Fruit fly (Drosophila melanogaster) whole organism, embryonic: ENCODE data around the gene CecA1.
A peak's percentile ranks its signal among the peaks of the same experiment; 100 is the strongest.

Source experiments
- Atf3 ChIP-seq: fragments of 200-800 bp; sonication (Bioruptor generic); optimal IDR thresholded peaks from 3 replicates; lab custom pipeline; 2016; ENCODE audit warnings: missing biosample characterization, missing genetic modification characterization
- Bgb ChIP-seq: fragments of 200-800 bp; sonication (Bioruptor generic); IDR thresholded peaks from 2 replicates; pipeline ENCODE4 v1.3.6; 2022; ENCODE audit warnings: missing biosample characterization, missing genetic modification characterization; ENCODE audit not compliant: partially characterized antibody
- CG10979 ChIP-seq: fragments of 200-800 bp; sonication (Bioruptor generic); optimal IDR thresholded peaks from 2 replicates; lab custom pipeline; 2018; ENCODE audit warnings: missing biosample characterization, mild to moderate bottlenecking, missing genetic modification characterization, moderate library complexity
- CG11093 ChIP-seq: fragments of 200-800 bp; sonication (Bioruptor generic); IDR thresholded peaks from 3 replicates; pipeline ENCODE4 v1.3.6; 2022; ENCODE audit warnings: missing biosample characterization, missing genetic modification characterization
- CG11456 ChIP-seq: fragments of 200-800 bp; sonication (Bioruptor generic); IDR thresholded peaks from 3 replicates; pipeline ENCODE4 v1.3.6; 2022; ENCODE audit warnings: missing biosample characterization, missing genetic modification characterization
- CG11560 ChIP-seq: fragments of 200-800 bp; sonication (Bioruptor generic); IDR thresholded peaks from 3 replicates; pipeline ENCODE4 v1.3.6; 2022; ENCODE audit warnings: missing biosample characterization, missing genetic modification characterization
- CG11695 ChIP-seq: fragments of 200-800 bp; sonication (Bioruptor generic); IDR thresholded peaks from 3 replicates; pipeline ENCODE4 v1.3.6; 2022; ENCODE audit warnings: missing biosample characterization, missing genetic modification characterization
- CG12659 ChIP-seq: fragments of 200-800 bp; sonication (Bioruptor generic); optimal IDR thresholded peaks from 3 replicates; lab custom pipeline; 2017; ENCODE audit warnings: mild to moderate bottlenecking, missing biosample characterization, missing genetic modification reagents, missing genetic modification characterization
- CG13123 ChIP-seq: fragments of 200-800 bp; sonication (Bioruptor generic); optimal IDR thresholded peaks from 2 replicates; lab custom pipeline; 2016; ENCODE audit warnings: missing biosample characterization, missing genetic modification characterization
- CG13775 ChIP-seq: fragments of 200-800 bp; sonication (Bioruptor generic); optimal IDR thresholded peaks from 3 replicates; lab custom pipeline; 2017; ENCODE audit warnings: missing biosample characterization, mild to moderate bottlenecking, missing genetic modification characterization
- CG14860 ChIP-seq: fragments of 200-800 bp; sonication (Bioruptor generic); IDR thresholded peaks from 3 replicates; pipeline ENCODE4 v1.3.6; 2022; ENCODE audit warnings: missing biosample characterization, missing genetic modification characterization; ENCODE audit not compliant: partially characterized antibody
- CG2875 ChIP-seq: fragments of 200-800 bp; sonication (Bioruptor generic); optimal IDR thresholded peaks from 2 replicates; lab custom pipeline; 2017; ENCODE audit warnings: missing biosample characterization, mild to moderate bottlenecking, missing genetic modification characterization, missing genetic modification reagents
- CG31388 ChIP-seq: fragments of 200-800 bp; sonication (Bioruptor generic); optimal IDR thresholded peaks from 2 replicates; lab custom pipeline; 2016; ENCODE audit warnings: missing biosample characterization, missing genetic modification characterization
- CG3163 ChIP-seq: fragments of 200-800 bp; sonication (Bioruptor generic); optimal IDR thresholded peaks from 3 replicates; lab custom pipeline; 2016; ENCODE audit warnings: missing biosample characterization, missing genetic modification characterization
- CG6272 ChIP-seq: fragments of 200-800 bp; sonication (Bioruptor generic); IDR thresholded peaks from 2 replicates; pipeline ENCODE4 v1.3.6; 2022; ENCODE audit warnings: missing biosample characterization, missing genetic modification characterization
- CG7963 ChIP-seq: fragments of 200-800 bp; sonication (Bioruptor generic); IDR thresholded peaks from 3 replicates; pipeline ENCODE4 v1.3.6; 2022; ENCODE audit warnings: missing biosample characterization, missing genetic modification characterization; ENCODE audit not compliant: partially characterized antibody
- CG8290 ChIP-seq, 3 experiments: fragments of 200-800 bp; sonication (Bioruptor generic); optimal IDR thresholded peaks; 2 replicates each; lab custom pipeline; 2016 to 2019; ENCODE audit warnings: missing biosample characterization in 3 of 3, missing genetic modification characterization in 3 of 3, mild to moderate bottlenecking in 2 of 3, moderate library complexity in 1 of 3
- CG8944 ChIP-seq: fragments of 200-800 bp; sonication (Bioruptor generic); optimal IDR thresholded peaks from 3 replicates; lab custom pipeline; 2016; ENCODE audit warnings: missing biosample characterization, missing genetic modification characterization
- CG9817 ChIP-seq: fragments of 200-800 bp; sonication (Bioruptor generic); optimal IDR thresholded peaks from 2 replicates; lab custom pipeline; 2018; ENCODE audit warnings: missing biosample characterization, mild to moderate bottlenecking, missing genetic modification characterization, moderate library complexity
- D19A ChIP-seq: fragments of 200-800 bp; optimal IDR thresholded peaks from 3 replicates; lab custom pipeline; 2019; ENCODE audit warnings: missing biosample characterization, mild to moderate bottlenecking, missing genetic modification characterization, moderate library complexity
- D19B ChIP-seq: fragments of 200-800 bp; sonication (Bioruptor generic); optimal IDR thresholded peaks from 2 replicates; lab custom pipeline; 2017; ENCODE audit warnings: missing biosample characterization, mild to moderate bottlenecking, missing genetic modification characterization
- Dp ChIP-seq: fragments of 200-800 bp; sonication (Bioruptor generic); optimal IDR thresholded peaks from 2 replicates; lab custom pipeline; 2018; ENCODE audit warnings: missing biosample characterization, mild to moderate bottlenecking, missing genetic modification characterization, moderate library complexity
- Elba2 ChIP-seq: fragments of 200-800 bp; sonication (Bioruptor generic); optimal IDR thresholded peaks from 3 replicates; lab custom pipeline; 2016; ENCODE audit warnings: missing biosample characterization, missing genetic modification characterization
- Hr39 ChIP-seq: fragments of >200 bp; optimal IDR thresholded peaks from 2 replicates; lab custom pipeline; 2017
- Kr ChIP-seq: fragments of 200-800 bp; sonication (Bioruptor generic); optimal IDR thresholded peaks from 2 replicates; lab custom pipeline; 2017; ENCODE audit warnings: missing biosample characterization, mild to moderate bottlenecking, missing genetic modification characterization
- Nf-YC ChIP-seq: fragments of 200-800 bp; optimal IDR thresholded peaks from 3 replicates; lab custom pipeline; 2019; ENCODE audit warnings: missing biosample characterization, mild to moderate bottlenecking, missing genetic modification characterization, moderate library complexity
- Side ChIP-seq: fragments of 200-800 bp; sonication (Bioruptor generic); optimal IDR thresholded peaks from 2 replicates; lab custom pipeline; 2016; ENCODE audit warnings: missing biosample characterization, missing genetic modification characterization
- Six4 ChIP-seq: fragments of 200-800 bp; sonication (Bioruptor generic); optimal IDR thresholded peaks from 2 replicates; lab custom pipeline; 2016; ENCODE audit warnings: missing biosample characterization, missing genetic modification characterization
- Sox100B ChIP-seq: fragments of 200-800 bp; sonication (Bioruptor generic); optimal IDR thresholded peaks from 3 replicates; lab custom pipeline; 2018; ENCODE audit warnings: missing biosample characterization, mild to moderate bottlenecking, missing genetic modification characterization
- Sox102F ChIP-seq: fragments of 200-800 bp; sonication (Bioruptor generic); optimal IDR thresholded peaks from 2 replicates; lab custom pipeline; 2018; ENCODE audit warnings: missing biosample characterization, mild to moderate bottlenecking, missing genetic modification characterization, moderate library complexity
- ato ChIP-seq: fragments of 200-800 bp; sonication (Bioruptor generic); IDR thresholded peaks from 2 replicates; pipeline ENCODE4 v1.3.6; 2022; ENCODE audit warnings: missing biosample characterization, missing genetic modification characterization; ENCODE audit not compliant: partially characterized antibody
- az2 ChIP-seq: fragments of 200-800 bp; sonication (Bioruptor generic); optimal IDR thresholded peaks from 3 replicates; lab custom pipeline; 2016; ENCODE audit warnings: missing biosample characterization, missing genetic modification characterization
- bigmax ChIP-seq: fragments of 200-800 bp; sonication (Bioruptor generic); optimal IDR thresholded peaks from 2 replicates; lab custom pipeline; 2018; ENCODE audit warnings: missing biosample characterization, mild to moderate bottlenecking, missing genetic modification characterization
- chinmo ChIP-seq: fragments of 200-800 bp; sonication (Bioruptor generic); IDR thresholded peaks from 4 replicates; pipeline ENCODE4 v1.3.6; 2022; ENCODE audit warnings: missing biosample characterization, missing genetic modification characterization; ENCODE audit not compliant: partially characterized antibody
- chn ChIP-seq: fragments of 200-800 bp; sonication (Bioruptor generic); optimal IDR thresholded peaks from 2 replicates; lab custom pipeline; 2016; ENCODE audit warnings: missing biosample characterization, missing genetic modification characterization
- crol ChIP-seq: fragments of 200-800 bp; sonication (Bioruptor generic); IDR thresholded peaks from 2 replicates; pipeline ENCODE4 v1.3.6; 2022; ENCODE audit warnings: missing biosample characterization, missing genetic modification characterization
- danr ChIP-seq: fragments of 200-800 bp; sonication (Bioruptor generic); IDR thresholded peaks from 2 replicates; pipeline ENCODE4 v1.3.6; 2022; ENCODE audit warnings: missing biosample characterization, missing genetic modification characterization
- gsb-n ChIP-seq: fragments of 200-800 bp; sonication (Bioruptor generic); optimal IDR thresholded peaks from 3 replicates; lab custom pipeline; 2018; ENCODE audit warnings: missing biosample characterization, mild to moderate bottlenecking, missing genetic modification characterization
- gt ChIP-seq: fragments of 200-800 bp; sonication (Bioruptor generic); IDR thresholded peaks from 2 replicates; pipeline ENCODE4 v1.3.6; 2022; ENCODE audit warnings: missing biosample characterization, missing genetic modification characterization
- hb ChIP-seq: fragments of 200-800 bp; sonication (Bioruptor generic); IDR thresholded peaks from 3 replicates; pipeline ENCODE4 v1.3.6; 2022; ENCODE audit warnings: missing biosample characterization, missing genetic modification characterization; ENCODE audit not compliant: partially characterized antibody
- insv ChIP-seq, 2 experiments: fragments of 200-800 bp; sonication (Bioruptor generic); optimal IDR thresholded peaks; 3 replicates each; lab custom pipeline; 2016 to 2018; ENCODE audit warnings: missing biosample characterization in 2 of 2, missing genetic modification characterization in 2 of 2
- lbe ChIP-seq: fragments of 200-800 bp; sonication (Bioruptor generic); optimal IDR thresholded peaks from 2 replicates; lab custom pipeline; 2016; ENCODE audit warnings: missing biosample characterization, mild to moderate bottlenecking, missing genetic modification characterization
- nom ChIP-seq: fragments of 200-800 bp; sonication (Bioruptor generic); optimal IDR thresholded peaks from 2 replicates; lab custom pipeline; 2017; ENCODE audit warnings: missing biosample characterization, missing genetic modification characterization, mild to moderate bottlenecking, moderate library complexity, missing genetic modification reagents
- repo ChIP-seq: fragments of 200-800 bp; sonication (Bioruptor generic); optimal IDR thresholded peaks from 2 replicates; lab custom pipeline; 2016; ENCODE audit warnings: missing biosample characterization, missing genetic modification characterization
- scrt ChIP-seq: fragments of 200-800 bp; sonication (Bioruptor generic); optimal IDR thresholded peaks from 2 replicates; lab custom pipeline; 2018; ENCODE audit warnings: missing biosample characterization, mild to moderate bottlenecking, missing genetic modification characterization, moderate library complexity
- sens ChIP-seq: fragments of 200-800 bp; sonication (Bioruptor generic); peaks from one replicate; lab custom pipeline; 2016; ENCODE audit warnings: missing biosample characterization, missing genetic modification characterization
- shn ChIP-seq: fragments of 200-800 bp; sonication (Bioruptor generic); optimal IDR thresholded peaks from 3 replicates; lab custom pipeline; 2016; ENCODE audit warnings: missing biosample characterization, missing genetic modification characterization
- sug ChIP-seq: fragments of 200-800 bp; optimal IDR thresholded peaks from 2 replicates; lab custom pipeline; 2019; ENCODE audit warnings: missing biosample characterization, mild to moderate bottlenecking, missing genetic modification characterization, moderate library complexity
- tin ChIP-seq: fragments of 200-800 bp; sonication (Bioruptor generic); optimal IDR thresholded peaks from 3 replicates; lab custom pipeline; 2016; ENCODE audit warnings: missing biosample characterization, missing genetic modification characterization
- tup ChIP-seq: fragments of 200-800 bp; sonication (Bioruptor generic); optimal IDR thresholded peaks from 2 replicates; lab custom pipeline; 2016; ENCODE audit warnings: missing biosample characterization, mild to moderate bottlenecking, missing genetic modification characterization, moderate library complexity
- tx ChIP-seq: fragments of 200-800 bp; sonication (Bioruptor generic); optimal IDR thresholded peaks from 2 replicates; lab custom pipeline; 2016; ENCODE audit warnings: missing biosample characterization, missing genetic modification characterization

The CecA1 gene

dm6 chr3R:30235253-30235652, 24.6 kb downstream of the CecA1 start (continued):
- TF ChIP-seq CG11456 (GFP tag; lab: Robert Waterston, UW) (no peak), chn (no peak), D19B (no peak), sug (no peak), tin (peak; percentile 29), CG31388 (no peak), sens (GFP tag; lab: Kevin White, UChicago) (peak; percentile 84), crol (GFP tag; lab: Robert Waterston, UW) (no peak), nom (no peak), bigmax (GFP tag; lab: Kevin White, UChicago) (no peak), shn (GFP tag; lab: Kevin White, UChicago) (no peak), repo (no peak), CG3163 (GFP tag; lab: Kevin White, UChicago) (no peak), CG11695 (GFP tag; lab: Robert Waterston, UW) (0 out of 3 replicates have a peak, but pooled peaks have one; percentile 36), Elba2 (GFP tag; lab: Kevin White, UChicago) (no peak), CG2875 (GFP tag; lab: Kevin White, UChicago) (no peak), Bgb (GFP tag; lab: Robert Waterston, UW) (no peak), CG11093 (no peak), CG14860 (GFP tag; lab: Robert Waterston, UW) (no peak), CG13775 (GFP tag; lab: Kevin White, UChicago) (no peak), CG8290 (GFP tag; optimal IDR thresholded peaks at IDR 0.05; lab: Kevin White, UChicago) (no peak), CG8290 (tag; optimal IDR thresholded peaks at IDR 0.05; lab: Kevin White, UChicago) (no peak), tx (GFP tag; lab: Kevin White, UChicago) (no peak), lbe (GFP tag; lab: Kevin White, UChicago) (no peak), scrt (GFP tag; lab: Kevin White, UChicago) (peak; percentile 21), hb (GFP tag; lab: Robert Waterston, UW) (no peak), CG8944 (GFP tag; lab: Kevin White, UChicago) (no peak), Hr39 (lab: Kevin White, UChicago) (no peak), CG11560 (tag; lab: Robert Waterston, UW) (no peak), CG6272 (no peak), D19A (tag; lab: Kevin White, UChicago) (peak; percentile 29), tup (no peak), gsb-n (tag; lab: Kevin White, UChicago) (peak; percentile 10), CG12659 (GFP tag; lab: Kevin White, UChicago) (no peak), az2 (GFP tag; lab: Kevin White, UChicago) (peak; percentile 11), Sox100B (GFP tag; lab: Kevin White, UChicago) (peak; percentile 8), CG7963 (GFP tag; lab: Robert Waterston, UW) (no peak), Nf-YC (tag; lab: Kevin White, UChicago) (no peak), insv (GFP tag; optimal IDR thresholded peaks at IDR 0.05; lab: Kevin White, UChicago) (no peak), chinmo (no peak), CG9817 (peak; percentile 1), gt (GFP tag; lab: Robert Waterston, UW) (no peak), Kr (GFP tag; lab: Kevin White, UChicago) (no peak), Sox102F (peak; percentile 45), Atf3 (GFP tag; lab: Kevin White, UChicago) (no peak), Six4 (no peak), CG13123 (GFP tag; lab: Kevin White, UChicago) (no peak), CG10979 (tag; lab: Kevin White, UChicago) (peak; percentile 54), Dp (GFP tag; lab: Kevin White, UChicago) (no peak), Side (GFP tag; lab: Kevin White, UChicago) (no peak), ato (GFP tag; lab: Robert Waterston, UW) (no peak), danr (GFP tag; lab: Robert Waterston, UW) (no peak)
